Worm (Caenorhabditis elegans) whole organism, L2 larva: ENCODE measurements around the gene ZK616.5.

Experiments used
- C34F6.9 ChIP-seq: fragments of 150-350 bp; optimal IDR thresholded peaks from 2 replicates; lab custom pipeline; 2014; ENCODE audit warnings: missing biosample characterization, missing genetic modification characterization
- F13H6.1 ChIP-seq: sonication (generic microtip); optimal IDR thresholded peaks from 2 replicates; lab custom pipeline; 2016; ENCODE audit warnings: missing genetic modification characterization, missing compliant biosample characterization
- R02D3.7 ChIP-seq: fragments of 150-350 bp; optimal IDR thresholded peaks from 2 replicates; lab custom pipeline; 2014; ENCODE audit warnings: missing biosample characterization, missing genetic modification characterization
- Y55F3AM.14 ChIP-seq: fragments of 200-800 bp; sonication (Bioruptor generic); optimal IDR thresholded peaks from 2 replicates; lab custom pipeline; 2018; ENCODE audit warnings: mild to moderate bottlenecking, missing genetic modification characterization, missing compliant biosample characterization
- ZK546.5 ChIP-seq: sonication (generic microtip); optimal IDR thresholded peaks from 2 replicates; lab custom pipeline; 2017; ENCODE audit warnings: missing biosample characterization, missing genetic modification characterization
- alr-1 ChIP-seq: fragments of 150-350 bp; optimal IDR thresholded peaks from 2 replicates; lab custom pipeline; 2014; ENCODE audit warnings: missing biosample characterization, missing genetic modification characterization
- aly-2 ChIP-seq: fragments of 150-350 bp; optimal IDR thresholded peaks from 2 replicates; lab custom pipeline; 2014; ENCODE audit warnings: missing biosample characterization, missing genetic modification characterization
- ama-1 ChIP-seq: fragments of 150-350 bp; optimal IDR thresholded peaks from 2 replicates; lab custom pipeline; 2018; ENCODE audit warnings: inconsistent platforms
- blmp-1 ChIP-seq: sonication (generic microtip); optimal IDR thresholded peaks from 2 replicates; lab custom pipeline; 2017; ENCODE audit warnings: missing genetic modification characterization, mild to moderate bottlenecking, missing compliant biosample characterization, antibody characterized with exemption, moderate library complexity; ENCODE audit not compliant: insufficient read depth
- ceh-16 ChIP-seq: fragments of 150-350 bp; optimal IDR thresholded peaks from 2 replicates; lab custom pipeline; 2014; ENCODE audit warnings: missing biosample characterization, missing genetic modification characterization
- crh-2 ChIP-seq: sonication (generic microtip); optimal IDR thresholded peaks from 2 replicates; lab custom pipeline; 2017; ENCODE audit warnings: missing biosample characterization, missing genetic modification characterization
- dmd-4 ChIP-seq: sonication (generic microtip); optimal IDR thresholded peaks from 2 replicates; lab custom pipeline; 2017; ENCODE audit warnings: missing biosample characterization, missing genetic modification characterization
- egl-27 ChIP-seq: sonication (generic microtip); optimal IDR thresholded peaks from 3 replicates; lab custom pipeline; 2017; ENCODE audit warnings: missing biosample characterization, missing genetic modification reagents, missing genetic modification characterization
- elt-1 ChIP-seq: fragments of 150-350 bp; optimal IDR thresholded peaks from 2 replicates; lab custom pipeline; 2014; ENCODE audit warnings: missing biosample characterization, missing genetic modification characterization
- elt-3 ChIP-seq: sonication (generic microtip); optimal IDR thresholded peaks from 2 replicates; lab custom pipeline; 2017; ENCODE audit warnings: missing biosample characterization, missing genetic modification characterization
- fos-1 ChIP-seq: fragments of 150-350 bp; optimal IDR thresholded peaks from 2 replicates; lab custom pipeline; 2014; ENCODE audit warnings: missing biosample characterization, missing genetic modification characterization
- gmeb-1 ChIP-seq: fragments of 150-350 bp; optimal IDR thresholded peaks from 2 replicates; lab custom pipeline; 2014; ENCODE audit warnings: missing biosample characterization, missing genetic modification characterization
- lin-11 ChIP-seq: fragments of 150-350 bp; sonication (generic microtip); optimal IDR thresholded peaks from 2 replicates; lab custom pipeline; 2014; ENCODE audit warnings: missing biosample characterization, missing genetic modification characterization, inconsistent platforms, mixed read lengths
- lin-39 ChIP-seq: fragments of 150-350 bp; optimal IDR thresholded peaks from 2 replicates; lab custom pipeline; 2014; ENCODE audit warnings: missing biosample characterization, missing genetic modification reagents, missing genetic modification characterization
- lsy-2 ChIP-seq, 2 experiments: fragments of 150-350 bp in 1 of 2; sonication (generic microtip) in 1 of 2; optimal IDR thresholded peaks; 2 replicates each; lab custom pipeline; 2014 to 2017; ENCODE audit warnings: missing biosample characterization in 2 of 2, missing genetic modification characterization in 2 of 2
- mab-5 ChIP-seq: fragments of 150-350 bp; optimal IDR thresholded peaks from 2 replicates; lab custom pipeline; 2014; ENCODE audit warnings: missing biosample characterization, missing genetic modification characterization
- mbf-1 ChIP-seq: sonication (generic microtip); optimal IDR thresholded peaks from 2 replicates; lab custom pipeline; 2017; ENCODE audit warnings: missing biosample characterization, missing genetic modification characterization
- nhr-10 ChIP-seq: sonication (generic microtip); optimal IDR thresholded peaks from 2 replicates; lab custom pipeline; 2017; ENCODE audit warnings: missing biosample characterization, missing genetic modification characterization
- nhr-11 ChIP-seq: fragments of 150-350 bp; optimal IDR thresholded peaks from 2 replicates; lab custom pipeline; 2014; ENCODE audit warnings: missing biosample characterization, missing genetic modification characterization
- nhr-12 ChIP-seq: fragments of 150-350 bp; optimal IDR thresholded peaks from 2 replicates; lab custom pipeline; 2014; ENCODE audit warnings: missing biosample characterization, missing genetic modification characterization
- nhr-129 ChIP-seq: fragments of 150-350 bp; optimal IDR thresholded peaks from 2 replicates; lab custom pipeline; 2014; ENCODE audit warnings: missing biosample characterization, missing genetic modification characterization
- nhr-21 ChIP-seq: fragments of 150-350 bp; optimal IDR thresholded peaks from 2 replicates; lab custom pipeline; 2014; ENCODE audit warnings: missing biosample characterization, missing genetic modification characterization
- nhr-237 ChIP-seq: fragments of 150-350 bp; optimal IDR thresholded peaks from 2 replicates; lab custom pipeline; 2014; ENCODE audit warnings: missing biosample characterization, missing genetic modification characterization
- nhr-25 ChIP-seq: fragments of 150-350 bp; sonication (generic microtip); optimal IDR thresholded peaks from 3 replicates; lab custom pipeline; 2014; ENCODE audit warnings: missing biosample characterization, missing genetic modification characterization
- nhr-6 ChIP-seq: fragments of 150-350 bp; optimal IDR thresholded peaks from 2 replicates; lab custom pipeline; 2014; ENCODE audit warnings: missing biosample characterization, missing genetic modification characterization
- nhr-77 ChIP-seq: fragments of 150-350 bp; optimal IDR thresholded peaks from 2 replicates; lab custom pipeline; 2014; ENCODE audit warnings: missing biosample characterization, missing genetic modification characterization
- peb-1 ChIP-seq: fragments of 150-350 bp; optimal IDR thresholded peaks from 2 replicates; lab custom pipeline; 2014; ENCODE audit warnings: missing biosample characterization, missing genetic modification characterization
- skn-1 ChIP-seq: sonication (generic microtip); optimal IDR thresholded peaks from 2 replicates; lab custom pipeline; 2017; ENCODE audit warnings: missing biosample characterization, missing genetic modification characterization
- sma-3 ChIP-seq: sonication (generic microtip); optimal IDR thresholded peaks from 2 replicates; lab custom pipeline; 2016; ENCODE audit warnings: missing genetic modification reagents, missing genetic modification characterization, missing compliant biosample characterization
- unc-39 ChIP-seq: fragments of 150-350 bp; optimal IDR thresholded peaks from 2 replicates; lab custom pipeline; 2014; ENCODE audit warnings: missing biosample characterization, missing genetic modification characterization
- unc-55 ChIP-seq: fragments of 150-350 bp; sonication (generic microtip); optimal IDR thresholded peaks from 3 replicates; lab custom pipeline; 2014; ENCODE audit warnings: missing biosample characterization, missing genetic modification reagents, missing genetic modification characterization
- unc-62 ChIP-seq: fragments of 150-350 bp; optimal IDR thresholded peaks from 2 replicates; lab custom pipeline; 2014; ENCODE audit warnings: missing biosample characterization, missing genetic modification reagents, missing genetic modification characterization
- zag-1 ChIP-seq: fragments of 150-350 bp; optimal IDR thresholded peaks from 2 replicates; lab custom pipeline; 2014; ENCODE audit warnings: missing biosample characterization, missing genetic modification characterization
- ztf-1 ChIP-seq: fragments of 200-800 bp; sonication (Bioruptor generic); conservative IDR thresholded peaks from 2 replicates; pipeline ENCODE4 v1.3.6; 2022; ENCODE audit warnings: missing genetic modification characterization, missing compliant biosample characterization
- ztf-11 ChIP-seq: sonication (generic microtip); optimal IDR thresholded peaks from 2 replicates; lab custom pipeline; 2017; ENCODE audit warnings: missing biosample characterization, missing genetic modification characterization

ZK616.5 gene

DNA sequence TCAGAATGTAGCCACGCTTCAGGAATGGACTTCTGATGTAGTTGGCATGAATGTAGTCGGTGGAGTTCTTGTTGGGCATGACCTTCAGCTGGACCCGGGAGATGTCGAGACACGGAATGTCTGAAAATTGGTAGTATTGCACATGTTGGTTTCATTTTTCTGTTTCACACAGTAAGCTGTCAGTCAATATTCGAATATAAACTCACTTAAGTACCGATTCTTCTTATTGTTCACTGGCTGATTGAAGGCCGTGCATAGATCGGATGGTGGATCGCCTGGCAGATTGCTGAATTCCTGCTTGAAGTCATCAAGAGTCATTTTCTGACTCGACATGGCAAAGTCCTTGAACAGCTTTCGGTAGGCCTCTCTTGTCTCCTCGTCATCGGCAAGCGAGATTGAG, 17.4 kb downstream of the ZK616.5 start:
- no peak for TF ChIP-seq lin-39 (tag; lab: Kevin White, UChicago)
- no peak for TF ChIP-seq nhr-6 (tag; lab: Kevin White, UChicago)
- TF ChIP-seq nhr-25, result no peak
- TF ChIP-seq ama-1 (lab: Kevin White, UChicago), result no peak
- TF ChIP-seq aly-2 (tag; lab: Kevin White, UChicago), result no peak
- no peak for TF ChIP-seq lin-11 (tag; lab: Kevin White, UChicago)
- no peak for TF ChIP-seq lsy-2 (tag; optimal IDR thresholded peaks at IDR 0.05; lab: Kevin White, UChicago)
- TF ChIP-seq nhr-77 (tag; lab: Kevin White, UChicago), result no peak
- TF ChIP-seq unc-55 (GFP tag; lab: Kevin White, UChicago), result no peak
- TF ChIP-seq crh-2 (tag; lab: Kevin White, UChicago), result no peak
- TF ChIP-seq ztf-1, result no peak
- no peak for TF ChIP-seq mbf-1 (tag; lab: Kevin White, UChicago)
- no peak for TF ChIP-seq nhr-12 (tag; lab: Kevin White, UChicago)
- no peak for TF ChIP-seq sma-3 (GFP tag; lab: Kevin White, UChicago)
- TF ChIP-seq ceh-16 (tag; lab: Kevin White, UChicago), result no peak
- no peak for TF ChIP-seq egl-27 (tag; lab: Kevin White, UChicago)
- no peak for TF ChIP-seq C34F6.9 (tag; lab: Kevin White, UChicago)
- no peak for TF ChIP-seq fos-1 (tag; lab: Kevin White, UChicago)

DNA sequence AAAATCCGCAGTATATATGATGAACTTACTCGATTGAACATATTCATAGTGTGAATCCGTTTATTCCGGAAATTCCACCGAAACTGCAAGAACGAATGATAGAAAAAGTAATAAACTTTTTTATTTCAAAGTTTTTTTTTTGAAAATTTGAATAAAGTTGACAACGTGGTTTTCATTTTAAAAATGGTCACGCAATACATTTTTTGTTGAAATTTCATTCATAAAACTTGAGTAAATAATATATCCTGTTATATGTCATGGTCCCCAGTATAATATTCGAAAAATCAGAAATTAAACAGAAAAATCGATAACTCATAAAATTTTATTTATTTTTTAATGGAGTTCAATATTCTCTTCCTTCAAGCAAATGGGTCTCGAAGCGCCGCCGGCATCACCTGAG, 19.4 kb downstream of the ZK616.5 start, which contains the start of gene ZK616.65:
ZK616.65 (minus strand) TSS at position 101 of the 400 bp plus-strand sequence.
- TF ChIP-seq nhr-11 (tag; lab: Kevin White, UChicago) (no peak), ZK546.5 (tag; lab: Kevin White, UChicago) (no peak), unc-39 (tag; lab: Kevin White, UChicago) (no peak), egl-27 (tag; lab: Kevin White, UChicago) (no peak), R02D3.7 (tag; lab: Kevin White, UChicago) (no peak), nhr-77 (tag; lab: Kevin White, UChicago) (no peak)

DNA sequence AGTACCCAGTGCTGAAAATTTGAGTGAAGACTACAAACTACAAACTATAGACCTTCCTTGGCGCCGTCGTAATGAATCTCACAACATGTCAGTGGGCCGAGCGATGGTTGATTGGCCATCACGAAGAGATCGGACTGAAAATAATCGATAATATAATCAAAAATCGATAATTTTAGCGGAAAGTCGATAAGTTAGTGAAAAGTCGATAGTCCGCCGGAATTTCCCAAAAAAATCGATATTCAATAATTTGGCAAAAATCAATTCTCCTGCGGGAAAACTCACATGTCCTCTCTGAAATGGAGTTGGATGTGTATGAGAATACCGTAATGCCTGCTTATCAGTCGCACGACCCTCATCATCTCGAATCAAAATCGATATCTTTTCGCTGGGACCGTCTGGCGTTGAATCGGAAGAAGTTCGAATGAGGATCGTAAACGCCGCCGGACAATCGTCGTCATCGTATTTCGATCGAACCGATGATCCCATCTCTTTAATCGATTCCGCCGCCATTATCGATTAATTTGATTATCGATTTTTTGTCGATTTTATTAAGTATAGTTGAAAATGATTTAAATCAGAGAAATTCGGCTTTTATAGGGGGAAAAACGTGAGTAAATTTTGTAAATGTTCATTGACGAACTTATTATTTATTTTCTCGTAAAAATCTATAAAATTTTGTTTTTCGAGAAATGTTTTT, 20.1 kb downstream of the ZK616.5 start, which contains the start of gene ZK616.8:
ZK616.8 (minus strand) TSS at position 553 of the 697 bp plus-strand sequence.
- TF ChIP-seq nhr-129 (tag; lab: Kevin White, UChicago), result no peak
- TF ChIP-seq unc-62 (GFP tag; lab: Kevin White, UChicago), result no peak
- TF ChIP-seq unc-39 (tag; lab: Kevin White, UChicago), result no peak
- TF ChIP-seq mab-5 (tag; lab: Kevin White, UChicago), result no peak
- no peak for TF ChIP-seq nhr-237 (tag; lab: Kevin White, UChicago)
- TF ChIP-seq nhr-11 (tag; lab: Kevin White, UChicago), result no peak
- TF ChIP-seq alr-1 (tag; lab: Kevin White, UChicago), result no peak
- TF ChIP-seq dmd-4 (tag; lab: Kevin White, UChicago), result no peak
- no peak for TF ChIP-seq elt-3
- TF ChIP-seq peb-1 (tag; lab: Kevin White, UChicago), result no peak
- TF ChIP-seq R02D3.7 (tag; lab: Kevin White, UChicago), result no peak
- TF ChIP-seq Y55F3AM.14 (GFP tag; lab: Kevin White, UChicago), result no peak
- TF ChIP-seq zag-1 (tag; lab: Kevin White, UChicago), result no peak
- TF ChIP-seq unc-55 (GFP tag; lab: Kevin White, UChicago), result no peak
- no peak for TF ChIP-seq ztf-11
- TF ChIP-seq nhr-25, result no peak

DNA sequence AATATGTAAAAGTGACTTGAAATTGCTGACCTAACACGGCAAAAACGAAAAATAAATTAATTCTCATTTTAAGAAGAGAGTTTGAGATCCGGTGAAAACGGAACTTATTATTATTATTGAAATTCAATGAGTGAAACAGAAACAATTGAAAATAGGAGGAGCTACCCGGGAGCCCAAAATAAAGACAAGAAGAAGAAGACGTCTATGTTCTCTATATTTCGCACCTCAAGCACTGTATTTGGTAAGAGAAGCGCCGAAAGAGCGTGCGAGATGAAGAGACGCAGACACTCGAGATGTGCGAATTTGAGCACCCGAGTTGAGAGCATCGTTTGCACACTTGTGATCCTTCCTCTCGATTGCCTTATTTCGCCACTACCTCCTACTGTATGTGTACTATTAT, 24.0 kb downstream of the ZK616.5 start, which contains the start of gene spp-7:
spp-7 (minus strand) TSS at position 101 of the 400 bp plus-strand sequence.
- TF ChIP-seq elt-1 (tag; lab: Kevin White, UChicago) (no peak), nhr-21 (no peak), mbf-1 (tag; lab: Kevin White, UChicago) (no peak), lin-11 (tag; lab: Kevin White, UChicago) (no peak), nhr-10 (tag; lab: Kevin White, UChicago) (no peak), unc-62 (GFP tag; lab: Kevin White, UChicago) (no peak), lsy-2 (tag; optimal IDR thresholded peaks at IDR 0.05; lab: Kevin White, UChicago) (no peak), lin-39 (tag; lab: Kevin White, UChicago) (no peak), C34F6.9 (tag; lab: Kevin White, UChicago) (no peak), F13H6.1 (tag; lab: Kevin White, UChicago) (no peak), unc-55 (GFP tag; lab: Kevin White, UChicago) (no peak), gmeb-1 (tag; lab: Kevin White, UChicago) (no peak), Y55F3AM.14 (GFP tag; lab: Kevin White, UChicago) (no peak), blmp-1 (tag; lab: Kevin White, UChicago) (no peak), unc-39 (tag; lab: Kevin White, UChicago) (no peak), skn-1 (tag; lab: Kevin White, UChicago) (no peak), nhr-12 (tag; lab: Kevin White, UChicago) (no peak), dmd-4 (tag; lab: Kevin White, UChicago) (no peak)
